Worm (Caenorhabditis elegans) whole organism, mixed stage, embryonic: ENCODE results near the gene C49F5.7.

Experiments
- lsy-2 ChIP-seq: fragments of 150-350 bp; optimal IDR thresholded peaks from 2 replicates; lab custom pipeline; 2014; ENCODE audit warnings: missing biosample characterization, missing genetic modification characterization
- unc-62 ChIP-seq: fragments of 150-350 bp; optimal IDR thresholded peaks from 2 replicates; lab custom pipeline; 2014; ENCODE audit warnings: missing biosample characterization, missing genetic modification reagents, missing genetic modification characterization
- ztf-11 ChIP-seq: fragments of 150-350 bp; optimal IDR thresholded peaks from 2 replicates; lab custom pipeline; 2014; ENCODE audit warnings: missing biosample characterization, missing genetic modification characterization

ce11 chrX:11965163-11965562 is 29.4 kb upstream of the C49F5.7 start:
- no peak for TF ChIP-seq ztf-11 (tag; lab: Kevin White, UChicago)
- TF ChIP-seq unc-62 (GFP tag; lab: Kevin White, UChicago): no peak
- no peak for TF ChIP-seq lsy-2 (tag; lab: Kevin White, UChicago)
